Worm (Caenorhabditis elegans) whole organism, L4 larva: ENCODE measurements around the gene pals-16.

Experiments used
- D1046.2 ChIP-seq: fragments of 200-800 bp; sonication (Bioruptor generic); IDR thresholded peaks from 2 replicates; pipeline ENCODE4 v1.3.6; 2022; ENCODE audit warnings: missing genetic modification characterization, missing compliant biosample characterization
- F37D6.2 ChIP-seq: sonication (generic microtip); optimal IDR thresholded peaks from 2 replicates; lab custom pipeline; 2016; ENCODE audit warnings: mild to moderate bottlenecking, missing genetic modification characterization, missing compliant biosample characterization
- F44E2.7 ChIP-seq: fragments of 200-800 bp; sonication (Bioruptor generic); IDR thresholded peaks from 2 replicates; pipeline ENCODE4 v2.1.2; 2022; ENCODE audit warnings: missing genetic modification characterization, missing compliant biosample characterization
- F49E8.2 ChIP-seq: sonication (generic microtip); optimal IDR thresholded peaks from 2 replicates; lab custom pipeline; 2016; ENCODE audit warnings: missing compliant biosample characterization, mild to moderate bottlenecking, missing genetic modification characterization, borderline replicate concordance
- Y105C5A.15 ChIP-seq: fragments of 200-800 bp; sonication (Bioruptor generic); IDR thresholded peaks from 2 replicates; pipeline ENCODE4 v1.3.6; 2022; ENCODE audit warnings: missing genetic modification characterization, missing compliant biosample characterization
- Y5F2A.4 ChIP-seq: fragments of 200-800 bp; sonication (Bioruptor generic); optimal IDR thresholded peaks from 2 replicates; lab custom pipeline; 2018; ENCODE audit warnings: mild to moderate bottlenecking, missing genetic modification characterization, missing compliant biosample characterization
- ZK337.2 ChIP-seq: fragments of 200-800 bp; sonication (Bioruptor generic); IDR thresholded peaks from 2 replicates; pipeline ENCODE4 v1.3.6; 2022; ENCODE audit warnings: missing genetic modification reagents, missing genetic modification characterization, missing compliant biosample characterization
- aha-1 ChIP-seq: fragments of 150-350 bp; peaks from one replicate; lab custom pipeline; 2014; ENCODE audit warnings: missing biosample characterization, missing genetic modification characterization
- aly-2 ChIP-seq: sonication (generic microtip); optimal IDR thresholded peaks from 2 replicates; lab custom pipeline; 2018; ENCODE audit warnings: missing biosample characterization, missing genetic modification characterization
- ama-1 ChIP-seq: fragments of 150-350 bp; optimal IDR thresholded peaks from 2 replicates; lab custom pipeline; 2014; ENCODE audit warnings: inconsistent platforms, mixed read lengths
- arid-1 ChIP-seq: fragments of 200-800 bp; sonication (Bioruptor generic); conservative IDR thresholded peaks from 2 replicates; pipeline ENCODE4 v1.3.6; 2022; ENCODE audit warnings: missing genetic modification reagents, missing genetic modification characterization, missing compliant biosample characterization
- ceh-20 ChIP-seq: fragments of 200-800 bp; sonication (Bioruptor generic); IDR thresholded peaks from 2 replicates; pipeline ENCODE4 v1.3.6; 2022; ENCODE audit warnings: missing genetic modification reagents, missing genetic modification characterization, missing compliant biosample characterization
- ceh-62 ChIP-seq: sonication (generic microtip); optimal IDR thresholded peaks from 2 replicates; lab custom pipeline; 2017; ENCODE audit warnings: missing biosample characterization, missing genetic modification characterization
- ces-1 ChIP-seq: fragments of 150-350 bp; sonication (generic microtip); optimal IDR thresholded peaks from 4 replicates; lab custom pipeline; 2014; ENCODE audit warnings: missing biosample characterization, missing genetic modification reagents, missing genetic modification characterization
- cey-2 ChIP-seq: sonication (generic microtip); optimal IDR thresholded peaks from 3 replicates; lab custom pipeline; 2017; ENCODE audit warnings: missing genetic modification characterization, mild to moderate bottlenecking, missing compliant biosample characterization, antibody characterized with exemption, borderline replicate concordance; ENCODE audit not compliant: insufficient read depth
- daf-16 ChIP-seq, 3 experiments: sonication (generic microtip); optimal IDR thresholded peaks; 2 replicates each; lab custom pipeline; 2016 to 2017; ENCODE audit warnings: missing genetic modification characterization in 3 of 3, missing genetic modification reagents in 3 of 3, mild to moderate bottlenecking in 2 of 3, missing compliant biosample characterization in 2 of 3, missing biosample characterization in 1 of 3, moderate library complexity in 1 of 3
- daf-19 ChIP-seq: fragments of 200-800 bp; sonication (Bioruptor generic); conservative IDR thresholded peaks from 2 replicates; pipeline ENCODE4 v1.3.6; 2022; ENCODE audit warnings: missing genetic modification characterization, missing compliant biosample characterization
- dmd-6 ChIP-seq: fragments of 200-800 bp; sonication (Bioruptor generic); IDR thresholded peaks from 2 replicates; pipeline ENCODE4 v1.3.6; 2022; ENCODE audit warnings: missing genetic modification reagents, missing genetic modification characterization, missing compliant biosample characterization
- dmd-9 ChIP-seq: fragments of 200-800 bp; sonication (Bioruptor generic); IDR thresholded peaks from 2 replicates; pipeline ENCODE4 v1.3.6; 2022; ENCODE audit warnings: missing genetic modification reagents, missing genetic modification characterization, missing compliant biosample characterization
- dpl-1 ChIP-seq: fragments of 150-350 bp; optimal IDR thresholded peaks from 2 replicates; lab custom pipeline; 2014; ENCODE audit warnings: missing biosample characterization, missing genetic modification reagents, missing genetic modification characterization
- dve-1 ChIP-seq: sonication (generic microtip); optimal IDR thresholded peaks from 2 replicates; lab custom pipeline; 2017; ENCODE audit warnings: antibody characterized with exemption, mild to moderate bottlenecking, missing genetic modification characterization, missing compliant biosample characterization; ENCODE audit not compliant: insufficient read depth
- fkh-10 ChIP-seq: fragments of 150-350 bp; optimal IDR thresholded peaks from 2 replicates; lab custom pipeline; 2014; ENCODE audit warnings: missing biosample characterization, missing genetic modification reagents, missing genetic modification characterization
- gei-8 ChIP-seq: fragments of 200-800 bp; sonication (Bioruptor generic); optimal IDR thresholded peaks from 2 replicates; lab custom pipeline; 2018; ENCODE audit warnings: mild to moderate bottlenecking, missing genetic modification characterization, missing compliant biosample characterization
- hif-1 ChIP-seq, 2 experiments: sonication (generic microtip); optimal IDR thresholded peaks; 2 replicates each; lab custom pipeline; 2016 to 2017; ENCODE audit warnings: missing compliant biosample characterization in 2 of 2, missing genetic modification characterization in 2 of 2, missing genetic modification reagents in 2 of 2, missing genotype in 2 of 2, mild to moderate bottlenecking in 1 of 2
- hlh-11 ChIP-seq: fragments of 200-800 bp; sonication (Bioruptor generic); optimal IDR thresholded peaks from 2 replicates; lab custom pipeline; 2018; ENCODE audit warnings: mild to moderate bottlenecking, missing genetic modification characterization, missing compliant biosample characterization
- hlh-30 ChIP-seq: sonication (generic microtip); optimal IDR thresholded peaks from 2 replicates; lab custom pipeline; 2017; ENCODE audit warnings: antibody characterized with exemption, mild to moderate bottlenecking, missing genetic modification characterization, missing compliant biosample characterization; ENCODE audit not compliant: insufficient read depth
- lim-7 ChIP-seq: fragments of 200-800 bp; sonication (Bioruptor generic); IDR thresholded peaks from 2 replicates; pipeline ENCODE4 v1.3.6; 2022; ENCODE audit warnings: missing genetic modification characterization, missing compliant biosample characterization
- lin-1 ChIP-seq: fragments of 200-800 bp; sonication (Bioruptor generic); IDR thresholded peaks from 2 replicates; pipeline ENCODE4 v1.3.6; 2022; ENCODE audit warnings: missing genetic modification reagents, missing genetic modification characterization, missing compliant biosample characterization
- lin-13 ChIP-seq: fragments of 150-350 bp; optimal IDR thresholded peaks from 2 replicates; lab custom pipeline; 2014; ENCODE audit warnings: missing biosample characterization, missing genetic modification reagents, missing genetic modification characterization
- lin-29 ChIP-seq: fragments of 200-800 bp; sonication (Bioruptor generic); IDR thresholded peaks from 2 replicates; pipeline ENCODE4 v1.3.6; 2022; ENCODE audit warnings: missing genetic modification reagents, missing genetic modification characterization, missing compliant biosample characterization
- lin-39 ChIP-seq: fragments of 150-350 bp; optimal IDR thresholded peaks from 2 replicates; lab custom pipeline; 2014; ENCODE audit warnings: missing biosample characterization, missing genetic modification reagents, missing genetic modification characterization
- lir-3 ChIP-seq: sonication (generic microtip); optimal IDR thresholded peaks from 2 replicates; lab custom pipeline; 2016; ENCODE audit warnings: mild to moderate bottlenecking, missing genetic modification characterization, missing compliant biosample characterization
- madf-9 ChIP-seq: fragments of 200-800 bp; sonication (Bioruptor generic); conservative IDR thresholded peaks from 2 replicates; pipeline ENCODE4 v1.3.6; 2022; ENCODE audit warnings: missing genetic modification reagents, missing genetic modification characterization, missing compliant biosample characterization
- mes-2 ChIP-seq: sonication (generic microtip); optimal IDR thresholded peaks from 2 replicates; lab custom pipeline; 2016; ENCODE audit warnings: missing genotype, mild to moderate bottlenecking, missing genetic modification characterization, missing compliant biosample characterization; ENCODE audit not compliant: poor library complexity, severe bottlenecking
- nhr-102 ChIP-seq: sonication (generic microtip); optimal IDR thresholded peaks from 2 replicates; lab custom pipeline; 2016; ENCODE audit warnings: mild to moderate bottlenecking, missing genetic modification characterization, moderate library complexity, missing compliant biosample characterization
- nhr-237 ChIP-seq: sonication (generic microtip); optimal IDR thresholded peaks from 2 replicates; lab custom pipeline; 2017; ENCODE audit warnings: missing biosample characterization, missing genetic modification characterization
- nhr-41 ChIP-seq: fragments of 200-800 bp; sonication (Bioruptor generic); IDR thresholded peaks from 2 replicates; pipeline ENCODE4 v1.3.6; 2022; ENCODE audit warnings: missing genetic modification reagents, missing genetic modification characterization, missing compliant biosample characterization
- nhr-48 ChIP-seq: sonication (generic microtip); optimal IDR thresholded peaks from 2 replicates; lab custom pipeline; 2016; ENCODE audit warnings: mild to moderate bottlenecking, missing genetic modification characterization, missing compliant biosample characterization
- nhr-6 ChIP-seq: fragments of 150-350 bp; optimal IDR thresholded peaks from 2 replicates; lab custom pipeline; 2014; ENCODE audit warnings: missing biosample characterization, missing genetic modification characterization
- nhr-77 ChIP-seq: fragments of 150-350 bp; optimal IDR thresholded peaks from 2 replicates; lab custom pipeline; 2014; ENCODE audit warnings: missing biosample characterization, missing genetic modification characterization
- php-3 ChIP-seq: fragments of 200-800 bp; sonication (Bioruptor generic); IDR thresholded peaks from 2 replicates; pipeline ENCODE4 v1.3.6; 2022; ENCODE audit warnings: missing genetic modification reagents, missing genetic modification characterization, missing compliant biosample characterization
- set-16 ChIP-seq: fragments of 200-800 bp; sonication (Bioruptor generic); IDR thresholded peaks from 2 replicates; pipeline ENCODE4 v1.3.6; 2022; ENCODE audit warnings: missing genetic modification reagents, missing genetic modification characterization, missing compliant biosample characterization
- spr-3 ChIP-seq: fragments of 200-800 bp; sonication (Bioruptor generic); optimal IDR thresholded peaks from 2 replicates; lab custom pipeline; 2018; ENCODE audit warnings: mild to moderate bottlenecking, missing genetic modification characterization, missing compliant biosample characterization
- unc-130 ChIP-seq: sonication (generic microtip); optimal IDR thresholded peaks from 2 replicates; lab custom pipeline; 2016; ENCODE audit warnings: missing genetic modification reagents, missing genetic modification characterization, missing compliant biosample characterization
- vab-7 ChIP-seq: fragments of 200-800 bp; sonication (Bioruptor generic); IDR thresholded peaks from 2 replicates; pipeline ENCODE4 v1.3.6; 2022; ENCODE audit warnings: missing genetic modification reagents, missing genetic modification characterization, missing compliant biosample characterization
- zfp-2 ChIP-seq: sonication (generic microtip); optimal IDR thresholded peaks from 2 replicates; lab custom pipeline; 2016; ENCODE audit warnings: mild to moderate bottlenecking, missing genetic modification characterization, missing compliant biosample characterization
- zip-11 ChIP-seq: fragments of 200-800 bp; sonication (Bioruptor generic); IDR thresholded peaks from 2 replicates; pipeline ENCODE4 v1.3.6; 2022; ENCODE audit warnings: missing genetic modification characterization, missing compliant biosample characterization
- ztf-11 ChIP-seq: fragments of 150-350 bp; optimal IDR thresholded peaks from 2 replicates; lab custom pipeline; 2014; ENCODE audit warnings: missing biosample characterization, missing genetic modification characterization
- ztf-7 ChIP-seq: fragments of 150-350 bp; optimal IDR thresholded peaks from 2 replicates; lab custom pipeline; 2014; ENCODE audit warnings: missing biosample characterization, missing genetic modification characterization

The pals-16 gene

ce11 chrIII:1419700-1420356, 20.1 kb downstream of the pals-16 start (continued):
- TF ChIP-seq vab-7 (GFP tag; lab: Robert Waterston, UW) (peak; percentile 36; the same call in 1 of the 2 replicates), daf-16 (GFP tag; optimal IDR thresholded peaks at IDR 0.05; lab: Kevin White, UChicago) (peak; percentile 24 to 37), daf-16 (tag; optimal IDR thresholded peaks at IDR 0.05; lab: Kevin White, UChicago) (peak; percentile 57), set-16 (peak; percentile 74), zfp-2 (tag; lab: Kevin White, UChicago) (peak; percentile 73), php-3 (GFP tag; lab: Robert Waterston, UW) (no peak; the same call in 1 of the 2 replicates), unc-130 (GFP tag; lab: Kevin White, UChicago) (peak; percentile 34), hlh-11 (peak; percentile 57), lir-3 (tag; lab: Kevin White, UChicago) (peak; percentile 6), lin-39 (tag; lab: Kevin White, UChicago) (no peak), arid-1 (GFP tag; lab: Robert Waterston, UW) (peak; percentile 66; the same call in 1 of the 2 replicates), cey-2 (tag; lab: Kevin White, UChicago) (no peak), dmd-9 (GFP tag; lab: Robert Waterston, UW) (peak; percentile 33; the same call in 1 of the 2 replicates), D1046.2 (GFP tag; lab: Robert Waterston, UW) (no peak), lin-13 (GFP tag; lab: Kevin White, UChicago) (peak; percentile 93), ceh-20 (peak; percentile 9; the same call in 1 of the 2 replicates), ztf-7 (tag; lab: Kevin White, UChicago) (no peak), nhr-41 (GFP tag; lab: Robert Waterston, UW) (no peak), nhr-237 (tag; lab: Kevin White, UChicago) (no peak), nhr-6 (peak; percentile 77), dpl-1 (no peak), nhr-77 (tag; lab: Kevin White, UChicago) (peak; percentile 90), zip-11 (GFP tag; lab: Robert Waterston, UW) (no peak), hif-1 (tag; optimal IDR thresholded peaks at IDR 0.05; lab: Kevin White, UChicago) (peak in 1 of 2 experiments; percentile 70), ceh-62 (tag; lab: Kevin White, UChicago) (no peak), daf-19 (GFP tag; lab: Robert Waterston, UW) (peak; percentile 97; the same call in 1 of the 2 replicates), madf-9 (GFP tag; lab: Robert Waterston, UW) (peak; percentile 16), F37D6.2 (peak; percentile 17), aly-2 (tag; lab: Kevin White, UChicago) (peak; percentile 97), lin-29 (GFP tag; lab: Robert Waterston, UW) (0 out of 2 replicates have a peak, but pooled peaks have one; percentile 10), nhr-102 (tag; lab: Kevin White, UChicago) (peak; percentile 86), F49E8.2 (peak; percentile 90), dve-1 (tag; lab: Kevin White, UChicago) (peak; percentile 76), gei-8 (GFP tag; lab: Kevin White, UChicago) (peak; percentile 37), nhr-48 (tag; lab: Kevin White, UChicago) (peak; percentile 72), spr-3 (peak; percentile 75), lim-7 (GFP tag; lab: Robert Waterston, UW) (0 out of 2 replicates have a peak, but pooled peaks have one; percentile 22), ztf-11 (tag; lab: Kevin White, UChicago) (no peak), Y5F2A.4 (GFP tag; lab: Kevin White, UChicago) (peak; percentile 74), mes-2 (tag; lab: Kevin White, UChicago) (peak; percentile 61), ces-1 (GFP tag; lab: Kevin White, UChicago) (no peak), Y105C5A.15 (peak; percentile 94), F44E2.7 (GFP tag; lab: Robert Waterston, UW) (no peak), fkh-10 (GFP tag; lab: Kevin White, UChicago) (no peak), hlh-30 (tag; lab: Kevin White, UChicago) (peak; percentile 25), ZK337.2 (GFP tag; lab: Robert Waterston, UW) (no peak), ama-1 (lab: Kevin White, UChicago) (peak; percentile 92), lin-1 (GFP tag; lab: Robert Waterston, UW) (peak; percentile 93), aha-1 (tag; lab: Kevin White, UChicago) (peak; percentile 97), dmd-6 (GFP tag; lab: Robert Waterston, UW) (peak; percentile 54)
